Worm (Caenorhabditis elegans) whole organism, midembryonic: ENCODE results near the gene F14D7.1.

ENCODE experiments used
- T22C8.4 ChIP-seq: fragments of 200-800 bp; sonication (Bioruptor generic); IDR thresholded peaks from 2 replicates; pipeline ENCODE4 v1.3.6; 2022; ENCODE audit warnings: missing genetic modification characterization, missing compliant biosample characterization
- cog-1 ChIP-seq: sonication (generic microtip); optimal IDR thresholded peaks from 2 replicates; lab custom pipeline; 2016; ENCODE audit warnings: missing genetic modification characterization, missing compliant biosample characterization
- flt-1 ChIP-seq: fragments of 200-800 bp; sonication (Bioruptor generic); IDR thresholded peaks from 2 replicates; pipeline ENCODE4 v1.3.6; 2022; ENCODE audit warnings: missing genetic modification characterization, missing compliant biosample characterization
- klf-2 ChIP-seq: fragments of 200-800 bp; sonication (Bioruptor generic); conservative IDR thresholded peaks from 2 replicates; pipeline ENCODE4 v1.3.6; 2022; ENCODE audit warnings: missing genetic modification reagents, missing genetic modification characterization, missing compliant biosample characterization
- med-1 ChIP-seq: sonication (generic microtip); optimal IDR thresholded peaks from 2 replicates; lab custom pipeline; 2017; ENCODE audit warnings: missing genetic modification characterization, mild to moderate bottlenecking, missing compliant biosample characterization, antibody characterized with exemption, missing genetic modification reagents; ENCODE audit not compliant: insufficient read depth
- ref-1 ChIP-seq: fragments of 200-800 bp; sonication (Bioruptor generic); conservative IDR thresholded peaks from 2 replicates; pipeline ENCODE4 v1.3.6; 2022; ENCODE audit warnings: missing genetic modification reagents, missing genetic modification characterization, missing compliant biosample characterization
- tab-1 ChIP-seq: fragments of 200-800 bp; sonication (Bioruptor generic); IDR thresholded peaks from 2 replicates; pipeline ENCODE4 v1.3.6; 2022; ENCODE audit warnings: missing genetic modification characterization, missing compliant biosample characterization
- ztf-23 ChIP-seq: fragments of 200-800 bp; sonication (Bioruptor generic); IDR thresholded peaks from 2 replicates; pipeline ENCODE4 v1.3.6; 2022; ENCODE audit warnings: missing genetic modification reagents, missing genetic modification characterization, missing compliant biosample characterization
- ztf-29 ChIP-seq: fragments of 200-800 bp; sonication (Bioruptor generic); IDR thresholded peaks from 2 replicates; pipeline ENCODE4 v1.3.6; 2022; ENCODE audit warnings: missing genetic modification reagents, missing genetic modification characterization, missing compliant biosample characterization

F14D7.1 gene

ce11 chrV:14289363-14289762 is at the start of gene F14D7.1:
Gene F14D7.1 (minus strand): TSS chrV:14289463.
- no peak for TF ChIP-seq med-1 (GFP tag; lab: Kevin White, UChicago)
- TF ChIP-seq T22C8.4 (GFP tag; lab: Robert Waterston, UW) = no peak
- TF ChIP-seq ref-1 (GFP tag; lab: Robert Waterston, UW) = no peak
- TF ChIP-seq flt-1 (GFP tag; lab: Robert Waterston, UW) = no peak
- no peak for TF ChIP-seq ztf-23 (GFP tag; lab: Robert Waterston, UW)
- TF ChIP-seq klf-2 (GFP tag; lab: Robert Waterston, UW) = no peak
- TF ChIP-seq tab-1 (GFP tag; lab: Robert Waterston, UW) = no peak
- TF ChIP-seq cog-1 (tag; lab: Kevin White, UChicago) = no peak
- TF ChIP-seq ztf-29 (GFP tag; lab: Robert Waterston, UW) = no peak

ce11 chrV:14336655-14337054 is 47.4 kb upstream of the F14D7.1 start, which contains the start of gene srm-6:
Gene srm-6 (plus strand): TSS chrV:14336955.
- TF ChIP-seq tab-1 (GFP tag; lab: Robert Waterston, UW) = no peak
- TF ChIP-seq T22C8.4 (GFP tag; lab: Robert Waterston, UW) = no peak
- TF ChIP-seq ztf-23 (GFP tag; lab: Robert Waterston, UW) = no peak
- no peak for TF ChIP-seq flt-1 (GFP tag; lab: Robert Waterston, UW)
- no peak for TF ChIP-seq ref-1 (GFP tag; lab: Robert Waterston, UW)
- no peak for TF ChIP-seq ztf-29 (GFP tag; lab: Robert Waterston, UW)
- no peak for TF ChIP-seq klf-2 (GFP tag; lab: Robert Waterston, UW)
- no peak for TF ChIP-seq cog-1 (tag; lab: Kevin White, UChicago)
- no peak for TF ChIP-seq med-1 (GFP tag; lab: Kevin White, UChicago)

- TF ChIP-seq ztf-29 (GFP tag; lab: Robert Waterston, UW) = no peak
- no peak for TF ChIP-seq tab-1 (GFP tag; lab: Robert Waterston, UW)
- TF ChIP-seq klf-2 (GFP tag; lab: Robert Waterston, UW) = no peak
Measured at ce11 chrV:14334901-14335300, 45.6 kb upstream of the F14D7.1 start, which contains the start of gene srm-5. Gene srm-5 (plus strand): TSS chrV:14335201.

- no peak for TF ChIP-seq tab-1 (GFP tag; lab: Robert Waterston, UW)
- TF ChIP-seq ztf-29 (GFP tag; lab: Robert Waterston, UW) = no peak
Measured at ce11 chrV:14333116-14333515, 43.9 kb upstream of the F14D7.1 start, which contains the start of gene srm-4. Gene srm-4 (plus strand): TSS chrV:14333416.

ce11 chrV:14331477-14331876 is 42.2 kb upstream of the F14D7.1 start, which contains the start of gene F47B8.8:
Gene F47B8.8 (plus strand): TSS chrV:14331733.
- TF ChIP-seq flt-1 (GFP tag; lab: Robert Waterston, UW) = no peak
- no peak for TF ChIP-seq T22C8.4 (GFP tag; lab: Robert Waterston, UW)
- TF ChIP-seq ztf-29 (GFP tag; lab: Robert Waterston, UW) = no peak
- TF ChIP-seq cog-1 (tag; lab: Kevin White, UChicago) = no peak
- TF ChIP-seq ref-1 (GFP tag; lab: Robert Waterston, UW) = no peak
- TF ChIP-seq klf-2 (GFP tag; lab: Robert Waterston, UW) = no peak
- no peak for TF ChIP-seq med-1 (GFP tag; lab: Kevin White, UChicago)
- TF ChIP-seq ztf-23 (GFP tag; lab: Robert Waterston, UW) = no peak
- TF ChIP-seq tab-1 (GFP tag; lab: Robert Waterston, UW) = no peak

ce11 chrV:14328806-14329205 is 39.5 kb upstream of the F14D7.1 start, which contains the start of gene pepm-1:
Gene pepm-1 (plus strand): TSS chrV:14329106.
- TF ChIP-seq tab-1 (GFP tag; lab: Robert Waterston, UW) = no peak
- TF ChIP-seq med-1 (GFP tag; lab: Kevin White, UChicago) = no peak
- TF ChIP-seq flt-1 (GFP tag; lab: Robert Waterston, UW) = no peak
- no peak for TF ChIP-seq cog-1 (tag; lab: Kevin White, UChicago)
- no peak for TF ChIP-seq klf-2 (GFP tag; lab: Robert Waterston, UW)

ce11 chrV:14327776-14328175 is 38.5 kb upstream of the F14D7.1 start, which contains the start of gene F47B8.5:
Gene F47B8.5 (minus strand): TSS chrV:14327876.
- TF ChIP-seq med-1 (GFP tag; lab: Kevin White, UChicago) = no peak
- TF ChIP-seq ztf-23 (GFP tag; lab: Robert Waterston, UW) = no peak

- no peak for TF ChIP-seq klf-2 (GFP tag; lab: Robert Waterston, UW)
- no peak for TF ChIP-seq ztf-23 (GFP tag; lab: Robert Waterston, UW)
- TF ChIP-seq tab-1 (GFP tag; lab: Robert Waterston, UW) = no peak
- TF ChIP-seq ref-1 (GFP tag; lab: Robert Waterston, UW) = no peak
- TF ChIP-seq T22C8.4 (GFP tag; lab: Robert Waterston, UW) = no peak
- TF ChIP-seq flt-1 (GFP tag; lab: Robert Waterston, UW) = no peak
- no peak for TF ChIP-seq ztf-29 (GFP tag; lab: Robert Waterston, UW)
- no peak for TF ChIP-seq cog-1 (tag; lab: Kevin White, UChicago)
- TF ChIP-seq med-1 (GFP tag; lab: Kevin White, UChicago) = no peak
Measured at ce11 chrV:14324502-14325467, 35.5 kb upstream of the F14D7.1 start, which contains the start of the genes F47B8.4 and F47B8.18. Gene F47B8.4 (minus strand): TSS chrV:14324673. Gene F47B8.18 (minus strand): TSS chrV:14325464.

- TF ChIP-seq ref-1 (GFP tag; lab: Robert Waterston, UW) (no peak), klf-2 (GFP tag; lab: Robert Waterston, UW) (no peak), ztf-29 (GFP tag; lab: Robert Waterston, UW) (no peak), tab-1 (GFP tag; lab: Robert Waterston, UW) (no peak), med-1 (GFP tag; lab: Kevin White, UChicago) (no peak), ztf-23 (GFP tag; lab: Robert Waterston, UW) (no peak), T22C8.4 (GFP tag; lab: Robert Waterston, UW) (no peak)
Measured at ce11 chrV:14322743-14323142, 33.5 kb upstream of the F14D7.1 start, which contains the start of gene F47B8.3. Gene F47B8.3 (minus strand): TSS chrV:14323003.
